Fruit fly (Drosophila melanogaster) whole organism, embryonic: ENCODE results near the gene CG32772.

Experiments
- Aef1 ChIP-seq: fragments of 200-800 bp; sonication (Bioruptor generic); IDR thresholded peaks from 3 replicates; pipeline ENCODE4 v1.3.6; 2022; ENCODE audit warnings: missing biosample characterization, missing genetic modification characterization
- CG10267 ChIP-seq: fragments of 200-800 bp; sonication (Bioruptor generic); optimal IDR thresholded peaks from 2 replicates; lab custom pipeline; 2018; ENCODE audit warnings: missing biosample characterization, mild to moderate bottlenecking, missing genetic modification characterization, moderate library complexity
- CG11093 ChIP-seq: fragments of 200-800 bp; sonication (Bioruptor generic); IDR thresholded peaks from 3 replicates; pipeline ENCODE4 v1.3.6; 2022; ENCODE audit warnings: missing biosample characterization, missing genetic modification characterization
- CG11504 ChIP-seq: fragments of 200-800 bp; sonication (Bioruptor generic); optimal IDR thresholded peaks from 3 replicates; lab custom pipeline; 2019; ENCODE audit warnings: missing biosample characterization, mild to moderate bottlenecking, missing genetic modification characterization, moderate library complexity
- CG11696 ChIP-seq: fragments of 200-800 bp; sonication (Bioruptor generic); IDR thresholded peaks from 2 replicates; pipeline ENCODE4 v1.3.6; 2022; ENCODE audit warnings: missing biosample characterization, missing genetic modification characterization
- CG14014 ChIP-seq: fragments of 200-800 bp; sonication (Bioruptor generic); IDR thresholded peaks from 2 replicates; pipeline ENCODE4 v1.3.6; 2022; ENCODE audit warnings: missing biosample characterization, missing genetic modification characterization
- CG14050 ChIP-seq: fragments of 200-800 bp; sonication (Bioruptor generic); IDR thresholded peaks from 3 replicates; pipeline ENCODE4 v1.3.6; 2022; ENCODE audit warnings: missing biosample characterization, missing genetic modification characterization
- CG14965 ChIP-seq: fragments of 200-800 bp; sonication (Bioruptor generic); optimal IDR thresholded peaks from 2 replicates; lab custom pipeline; 2016; ENCODE audit warnings: missing biosample characterization, missing genetic modification characterization, borderline replicate concordance
- CG1647 ChIP-seq: fragments of 200-800 bp; sonication (Bioruptor generic); optimal IDR thresholded peaks from 3 replicates; lab custom pipeline; 2016; ENCODE audit warnings: missing biosample characterization, missing genetic modification characterization
- CG16815 ChIP-seq: fragments of 200-800 bp; sonication (Bioruptor generic); optimal IDR thresholded peaks from 3 replicates; lab custom pipeline; 2017; ENCODE audit warnings: missing biosample characterization, mild to moderate bottlenecking, missing genetic modification characterization
- CG2712 ChIP-seq: fragments of 200-800 bp; optimal IDR thresholded peaks from 3 replicates; lab custom pipeline; 2019; ENCODE audit warnings: missing biosample characterization, mild to moderate bottlenecking, missing genetic modification characterization, moderate library complexity
- CG30403 ChIP-seq: fragments of 200-800 bp; sonication (Bioruptor generic); optimal IDR thresholded peaks from 3 replicates; lab custom pipeline; 2016; ENCODE audit warnings: missing biosample characterization, missing genetic modification characterization
- CG32532 ChIP-seq: fragments of 200-800 bp; sonication (Bioruptor generic); IDR thresholded peaks from 2 replicates; pipeline ENCODE4 v1.3.6; 2022; ENCODE audit warnings: missing biosample characterization, missing genetic modification characterization
- CG32767 ChIP-seq: fragments of 200-800 bp; sonication (Bioruptor generic); IDR thresholded peaks from 2 replicates; pipeline ENCODE4 v1.3.6; 2022; ENCODE audit warnings: missing biosample characterization, missing genetic modification characterization
- CG5953 ChIP-seq: fragments of 200-800 bp; sonication (Bioruptor generic); IDR thresholded peaks from 2 replicates; pipeline ENCODE4 v1.3.6; 2022; ENCODE audit warnings: missing biosample characterization, missing genetic modification characterization
- CG6765 ChIP-seq: fragments of 200-800 bp; sonication (Bioruptor generic); optimal IDR thresholded peaks from 3 replicates; lab custom pipeline; 2017; ENCODE audit warnings: missing biosample characterization, mild to moderate bottlenecking, missing genetic modification characterization
- CG7928 ChIP-seq: fragments of 200-800 bp; sonication (Bioruptor generic); optimal IDR thresholded peaks from 2 replicates; lab custom pipeline; 2017; ENCODE audit warnings: missing biosample characterization, mild to moderate bottlenecking, missing genetic modification characterization
- Dp ChIP-seq: fragments of 200-800 bp; sonication (Bioruptor generic); optimal IDR thresholded peaks from 2 replicates; lab custom pipeline; 2018; ENCODE audit warnings: missing biosample characterization, mild to moderate bottlenecking, missing genetic modification characterization, moderate library complexity
- E2f2 ChIP-seq: fragments of 200-800 bp; sonication (Bioruptor generic); IDR thresholded peaks from 2 replicates; pipeline ENCODE4 v1.3.6; 2022; ENCODE audit warnings: missing biosample characterization, missing genetic modification characterization
- H15 ChIP-seq: fragments of 200-800 bp; sonication (Bioruptor generic); IDR thresholded peaks from 3 replicates; pipeline ENCODE4 v1.3.6; 2022; ENCODE audit warnings: missing biosample characterization, missing genetic modification characterization
- HLH54F ChIP-seq: fragments of 200-800 bp; sonication (Bioruptor generic); optimal IDR thresholded peaks from 3 replicates; lab custom pipeline; 2016; ENCODE audit warnings: missing biosample characterization, missing genetic modification characterization
- Max ChIP-seq: fragments of 200-800 bp; sonication (Bioruptor generic); optimal IDR thresholded peaks from 2 replicates; lab custom pipeline; 2016; ENCODE audit warnings: missing biosample characterization, mild to moderate bottlenecking, missing genetic modification characterization
- Myb ChIP-seq: fragments of 200-800 bp; sonication (Bioruptor generic); optimal IDR thresholded peaks from 2 replicates; lab custom pipeline; 2016; ENCODE audit warnings: missing biosample characterization, missing genetic modification characterization
- Opbp ChIP-seq: fragments of 200-800 bp; sonication (Bioruptor generic); IDR thresholded peaks from 3 replicates; pipeline ENCODE4 v1.3.6; 2022; ENCODE audit warnings: missing biosample characterization, missing genetic modification characterization; ENCODE audit not compliant: partially characterized antibody
- Poxn ChIP-seq: fragments of 200-800 bp; sonication (Bioruptor generic); IDR thresholded peaks from 2 replicates; pipeline ENCODE4 v1.3.6; 2022; ENCODE audit warnings: missing biosample characterization, missing genetic modification characterization
- Scr ChIP-seq: fragments of 200-800 bp; sonication (Bioruptor generic); IDR thresholded peaks from 2 replicates; pipeline ENCODE4 v1.3.6; 2022; ENCODE audit warnings: missing biosample characterization, missing genetic modification characterization; ENCODE audit not compliant: partially characterized antibody
- TFAM ChIP-seq: fragments of 200-800 bp; sonication (Bioruptor generic); optimal IDR thresholded peaks from 2 replicates; lab custom pipeline; 2017; ENCODE audit warnings: missing biosample characterization, missing genetic modification characterization, inconsistent platforms
- Tbp ChIP-seq: fragments of >200 bp; optimal IDR thresholded peaks from 2 replicates; lab custom pipeline; 2018; ENCODE audit warnings: missing biosample characterization, missing genetic modification characterization
- YL-1 ChIP-seq: fragments of 200-800 bp; sonication (Bioruptor generic); optimal IDR thresholded peaks from 3 replicates; lab custom pipeline; 2017; ENCODE audit warnings: missing biosample characterization, mild to moderate bottlenecking, missing genetic modification characterization
- al ChIP-seq: fragments of 200-800 bp; sonication (Bioruptor generic); IDR thresholded peaks from 2 replicates; pipeline ENCODE4 v1.3.6; 2022; ENCODE audit warnings: missing biosample characterization, missing genetic modification characterization
- chm ChIP-seq: fragments of 200-800 bp; sonication (Bioruptor generic); IDR thresholded peaks from 2 replicates; pipeline ENCODE4 v1.3.6; 2022; ENCODE audit warnings: missing biosample characterization, missing genetic modification characterization
- chn ChIP-seq: fragments of 200-800 bp; sonication (Bioruptor generic); optimal IDR thresholded peaks from 2 replicates; lab custom pipeline; 2016; ENCODE audit warnings: missing biosample characterization, missing genetic modification characterization
- ci ChIP-seq: fragments of 200-800 bp; sonication (Bioruptor generic); IDR thresholded peaks from 3 replicates; pipeline ENCODE4 v1.3.6; 2022; ENCODE audit warnings: missing biosample characterization, missing genetic modification characterization
- croc ChIP-seq: fragments of 200-800 bp; sonication (Bioruptor generic); conservative IDR thresholded peaks from 3 replicates; pipeline ENCODE4 v1.3.6; 2022; ENCODE audit warnings: missing biosample characterization, missing genetic modification characterization
- dati ChIP-seq: fragments of 200-800 bp; sonication (Bioruptor generic); IDR thresholded peaks from 2 replicates; pipeline ENCODE4 v1.3.6; 2022; ENCODE audit warnings: missing biosample characterization, missing genetic modification characterization
- dm ChIP-seq: fragments of 200-800 bp; sonication (Bioruptor generic); optimal IDR thresholded peaks from 3 replicates; lab custom pipeline; 2016; ENCODE audit warnings: missing biosample characterization, missing genetic modification characterization
- eyg ChIP-seq: fragments of 200-800 bp; sonication (Bioruptor generic); optimal IDR thresholded peaks from 3 replicates; lab custom pipeline; 2016; ENCODE audit warnings: missing biosample characterization, missing genetic modification characterization
- fd3F ChIP-seq: fragments of 200-800 bp; sonication (Bioruptor generic); optimal IDR thresholded peaks from 2 replicates; lab custom pipeline; 2018; ENCODE audit warnings: missing biosample characterization, mild to moderate bottlenecking, missing genetic modification characterization, moderate library complexity
- fd64A ChIP-seq: fragments of 200-800 bp; sonication (Bioruptor generic); optimal IDR thresholded peaks from 3 replicates; lab custom pipeline; 2018; ENCODE audit warnings: missing biosample characterization, mild to moderate bottlenecking, missing genetic modification characterization
- fru ChIP-seq: fragments of >200 bp; optimal IDR thresholded peaks from 2 replicates; lab custom pipeline; 2017
- fu2 ChIP-seq: fragments of 200-800 bp; sonication (Bioruptor generic); optimal IDR thresholded peaks from 2 replicates; lab custom pipeline; 2016; ENCODE audit warnings: missing biosample characterization, missing genetic modification characterization
- hb ChIP-seq: fragments of 200-800 bp; sonication (Bioruptor generic); IDR thresholded peaks from 3 replicates; pipeline ENCODE4 v1.3.6; 2022; ENCODE audit warnings: missing biosample characterization, missing genetic modification characterization; ENCODE audit not compliant: partially characterized antibody
- mam ChIP-seq: fragments of 200-800 bp; sonication (Bioruptor generic); optimal IDR thresholded peaks from 3 replicates; lab custom pipeline; 2016; ENCODE audit warnings: missing biosample characterization, missing genetic modification characterization
- mirr ChIP-seq: fragments of 200-800 bp; sonication (Bioruptor generic); optimal IDR thresholded peaks from 3 replicates; lab custom pipeline; 2018; ENCODE audit warnings: missing biosample characterization, mild to moderate bottlenecking, missing genetic modification characterization
- mld ChIP-seq: fragments of 200-800 bp; sonication (Bioruptor generic); IDR thresholded peaks from 3 replicates; pipeline ENCODE4 v1.3.6; 2022; ENCODE audit warnings: missing biosample characterization, missing genetic modification characterization; ENCODE audit not compliant: partially characterized antibody
- pita ChIP-seq: fragments of 200-800 bp; sonication (Bioruptor generic); optimal IDR thresholded peaks from 2 replicates; lab custom pipeline; 2017; ENCODE audit warnings: missing biosample characterization, mild to moderate bottlenecking, missing genetic modification characterization
- toy ChIP-seq: fragments of 200-800 bp; sonication (Bioruptor generic); IDR thresholded peaks from 2 replicates; pipeline ENCODE4 v1.3.6; 2022; ENCODE audit warnings: missing biosample characterization, missing genetic modification characterization
- tup ChIP-seq: fragments of 200-800 bp; sonication (Bioruptor generic); optimal IDR thresholded peaks from 2 replicates; lab custom pipeline; 2016; ENCODE audit warnings: missing biosample characterization, mild to moderate bottlenecking, missing genetic modification characterization, moderate library complexity
- wor ChIP-seq: fragments of 200-800 bp; sonication (Bioruptor generic); IDR thresholded peaks from 2 replicates; pipeline ENCODE4 v1.3.6; 2022; ENCODE audit warnings: missing biosample characterization, missing genetic modification characterization

Gene CG32772

dm6 chrX:4919040-4919881 lies 10.4 kb downstream of the CG32772 start (continued):
- TF ChIP-seq CG14014: peak; percentile 93
- peak; percentile 17 for TF ChIP-seq CG10267 (tag; lab: Kevin White, UChicago)
- no peak for TF ChIP-seq pita (GFP tag; lab: Kevin White, UChicago)
- peak; percentile 71 for TF ChIP-seq Myb (GFP tag; lab: Kevin White, UChicago)
- peak; percentile 38 for TF ChIP-seq fd64A (GFP tag; lab: Kevin White, UChicago)
- peak; percentile 82 for TF ChIP-seq CG32767 (GFP tag; lab: Robert Waterston, UW)
- TF ChIP-seq croc (GFP tag; lab: Robert Waterston, UW): peak; percentile 53; the same call in 1 of the 3 replicates
- peak; percentile 73; the same call in 1 of the 2 replicates for TF ChIP-seq chm (GFP tag; lab: Robert Waterston, UW)
- TF ChIP-seq CG11504 (tag; lab: Kevin White, UChicago): peak; percentile 85
- peak; percentile 73 for TF ChIP-seq CG5953 (GFP tag; lab: Robert Waterston, UW)
- TF ChIP-seq Tbp (GFP tag; lab: Kevin White, UChicago): no peak
- 0 out of 2 replicates have a peak, but pooled peaks have one; percentile 54 for TF ChIP-seq dati (GFP tag; lab: Robert Waterston, UW)
- TF ChIP-seq Poxn (GFP tag; lab: Robert Waterston, UW): peak; percentile 55; the same call in 1 of the 2 replicates
- TF ChIP-seq mld (GFP tag; lab: Robert Waterston, UW): no peak
- no peak for TF ChIP-seq Opbp
- peak; percentile 71 for TF ChIP-seq HLH54F (GFP tag; lab: Kevin White, UChicago)
- peak; percentile 12 for TF ChIP-seq CG7928
- TF ChIP-seq CG6765: no peak
- peak; percentile 81 for TF ChIP-seq CG30403 (GFP tag; lab: Kevin White, UChicago)
- TF ChIP-seq eyg (GFP tag; lab: Kevin White, UChicago): peak; percentile 80
- TF ChIP-seq mirr: peak; percentile 63
- peak; percentile 91 for TF ChIP-seq CG32532
- TF ChIP-seq E2f2 (GFP tag; lab: Robert Waterston, UW): peak; percentile 60
- peak; percentile 87 for TF ChIP-seq al (GFP tag; lab: Robert Waterston, UW)
- no peak for TF ChIP-seq hb (GFP tag; lab: Robert Waterston, UW)
- TF ChIP-seq CG1647: peak; percentile 74
- peak; percentile 80 for TF ChIP-seq H15 (GFP tag; lab: Robert Waterston, UW)
- TF ChIP-seq CG2712 (tag; lab: Kevin White, UChicago): peak; percentile 71
- TF ChIP-seq YL-1 (GFP tag; lab: Kevin White, UChicago): peak; percentile 12
- peak; percentile 57; the same call in 1 of the 2 replicates for TF ChIP-seq toy
- peak; percentile 72 for TF ChIP-seq fu2 (GFP tag; lab: Kevin White, UChicago)
- TF ChIP-seq mam: peak; percentile 87
- TF ChIP-seq chn (GFP tag; lab: Kevin White, UChicago): peak; percentile 67
- TF ChIP-seq fd3F (GFP tag; lab: Kevin White, UChicago): peak; percentile 83
- no peak for TF ChIP-seq fru (lab: Kevin White, UChicago)
- TF ChIP-seq tup: peak; percentile 14
- TF ChIP-seq Scr: no peak
- peak; percentile 73 for TF ChIP-seq wor (GFP tag; lab: Robert Waterston, UW)
- peak; percentile 77 for TF ChIP-seq CG11696
- peak; percentile 74 for TF ChIP-seq CG14050 (GFP tag; lab: Robert Waterston, UW)
- TF ChIP-seq dm (GFP tag; lab: Kevin White, UChicago): peak; percentile 68
- peak; percentile 91 for TF ChIP-seq ci
- peak; percentile 69 for TF ChIP-seq CG16815 (GFP tag; lab: Kevin White, UChicago)
- TF ChIP-seq CG14965 (GFP tag; lab: Kevin White, UChicago): no peak
- TF ChIP-seq TFAM (GFP tag; lab: Kevin White, UChicago): no peak
- peak; percentile 60 for TF ChIP-seq Max
- peak; percentile 90 for TF ChIP-seq Aef1 (GFP tag; lab: Robert Waterston, UW)
- TF ChIP-seq Dp (GFP tag; lab: Kevin White, UChicago): no peak
- TF ChIP-seq CG11093 (GFP tag; lab: Robert Waterston, UW): peak; percentile 86
